Fruit fly (Drosophila melanogaster) whole organism, embryonic: ENCODE results near the gene amn.

ENCODE experiments used
- Blimp-1 ChIP-seq: fragments of 200-800 bp; sonication (Bioruptor generic); optimal IDR thresholded peaks from 3 replicates; lab custom pipeline; 2018; ENCODE audit warnings: missing biosample characterization, missing genetic modification characterization, mild to moderate bottlenecking, moderate library complexity, missing genetic modification reagents
- CG12769 ChIP-seq: fragments of 200-800 bp; sonication (Bioruptor generic); optimal IDR thresholded peaks from 2 replicates; lab custom pipeline; 2019; ENCODE audit warnings: missing biosample characterization, mild to moderate bottlenecking, missing genetic modification characterization, moderate library complexity
- CG13296 ChIP-seq: fragments of 200-800 bp; sonication (Bioruptor generic); optimal IDR thresholded peaks from 3 replicates; lab custom pipeline; 2018; ENCODE audit warnings: missing biosample characterization, mild to moderate bottlenecking, missing genetic modification characterization
- CG13894 ChIP-seq: fragments of 200-800 bp; sonication (Bioruptor generic); optimal IDR thresholded peaks from 3 replicates; lab custom pipeline; 2018; ENCODE audit warnings: missing biosample characterization, mild to moderate bottlenecking, missing genetic modification characterization, moderate library complexity
- CG18476 ChIP-seq: fragments of 200-800 bp; sonication (Bioruptor generic); optimal IDR thresholded peaks from 2 replicates; lab custom pipeline; 2016; ENCODE audit warnings: missing biosample characterization, mild to moderate bottlenecking, missing genetic modification characterization
- CG2199 ChIP-seq: fragments of 200-800 bp; sonication (Bioruptor generic); IDR thresholded peaks from 3 replicates; pipeline ENCODE4 v1.3.6; 2022; ENCODE audit warnings: missing biosample characterization, missing genetic modification characterization
- CG4328 ChIP-seq: fragments of 200-800 bp; sonication (Bioruptor generic); optimal IDR thresholded peaks from 3 replicates; lab custom pipeline; 2017; ENCODE audit warnings: missing biosample characterization, missing genetic modification reagents, missing genetic modification characterization
- CG4360 ChIP-seq: fragments of 200-800 bp; sonication (Bioruptor generic); IDR thresholded peaks from 2 replicates; pipeline ENCODE4 v1.3.6; 2022; ENCODE audit warnings: missing biosample characterization, missing genetic modification characterization
- CG6791 ChIP-seq: fragments of 200-800 bp; sonication (Bioruptor generic); IDR thresholded peaks from 3 replicates; pipeline ENCODE4 v1.3.6; 2022; ENCODE audit warnings: missing biosample characterization, missing genetic modification characterization; ENCODE audit not compliant: partially characterized antibody
- CG9727 ChIP-seq: fragments of 200-800 bp; sonication (Bioruptor generic); optimal IDR thresholded peaks from 3 replicates; lab custom pipeline; 2017; ENCODE audit warnings: missing biosample characterization, mild to moderate bottlenecking, missing genetic modification characterization
- Camta ChIP-seq: fragments of 200-800 bp; sonication (Bioruptor generic); optimal IDR thresholded peaks from 2 replicates; lab custom pipeline; 2016; ENCODE audit warnings: missing biosample characterization, missing genetic modification characterization
- Deaf1 ChIP-seq: fragments of 200-800 bp; optimal IDR thresholded peaks from 3 replicates; lab custom pipeline; 2019; ENCODE audit warnings: missing biosample characterization, mild to moderate bottlenecking, missing genetic modification characterization, moderate library complexity
- Dll ChIP-seq: fragments of 200-800 bp; sonication (Bioruptor generic); IDR thresholded peaks from 4 replicates; pipeline ENCODE4 v1.3.6; 2022; ENCODE audit warnings: missing biosample characterization, missing genetic modification characterization; ENCODE audit not compliant: partially characterized antibody
- E2f1 ChIP-seq: fragments of 200-800 bp; sonication (Bioruptor generic); IDR thresholded peaks from 2 replicates; pipeline ENCODE4 v1.3.6; 2022; ENCODE audit warnings: missing biosample characterization, missing genetic modification characterization
- Ets65A ChIP-seq: fragments of 200-800 bp; sonication (Bioruptor generic); peaks from one replicate; lab custom pipeline; 2016; ENCODE audit warnings: missing biosample characterization, missing genetic modification characterization
- H15 ChIP-seq: fragments of 200-800 bp; sonication (Bioruptor generic); IDR thresholded peaks from 3 replicates; pipeline ENCODE4 v1.3.6; 2022; ENCODE audit warnings: missing biosample characterization, missing genetic modification characterization
- Hmr ChIP-seq: fragments of 200-800 bp; sonication (Bioruptor generic); optimal IDR thresholded peaks from 3 replicates; lab custom pipeline; 2017; ENCODE audit warnings: mild to moderate bottlenecking, missing biosample characterization, missing genetic modification reagents, missing genetic modification characterization
- Hr78 ChIP-seq, 2 experiments: fragments of 200-800 bp in 1 of 2; fragments of >200 bp in 1 of 2; sonication (Bioruptor generic) in 1 of 2; optimal IDR thresholded peaks; 2 replicates each; lab custom pipeline; 2017 to 2019; ENCODE audit warnings: missing biosample characterization in 2 of 2, missing genetic modification characterization in 2 of 2, mild to moderate bottlenecking in 1 of 2, moderate library complexity in 1 of 2
- Med ChIP-seq: fragments of 200-800 bp; sonication (Bioruptor generic); peaks from one replicate; lab custom pipeline; 2016; ENCODE audit warnings: missing biosample characterization, missing genetic modification characterization, mild to moderate bottlenecking, inconsistent platforms, moderate library complexity
- Rx ChIP-seq: fragments of 200-800 bp; sonication (Bioruptor generic); IDR thresholded peaks from 2 replicates; pipeline ENCODE4 v1.3.6; 2022; ENCODE audit warnings: missing biosample characterization, missing genetic modification characterization
- Xrp1 ChIP-seq: fragments of 200-800 bp; sonication (Bioruptor generic); IDR thresholded peaks from 2 replicates; pipeline ENCODE4 v1.3.6; 2022; ENCODE audit warnings: missing biosample characterization, missing genetic modification characterization
- al ChIP-seq: fragments of 200-800 bp; sonication (Bioruptor generic); IDR thresholded peaks from 2 replicates; pipeline ENCODE4 v1.3.6; 2022; ENCODE audit warnings: missing biosample characterization, missing genetic modification characterization
- chinmo ChIP-seq: fragments of 200-800 bp; sonication (Bioruptor generic); IDR thresholded peaks from 4 replicates; pipeline ENCODE4 v1.3.6; 2022; ENCODE audit warnings: missing biosample characterization, missing genetic modification characterization; ENCODE audit not compliant: partially characterized antibody
- chm ChIP-seq: fragments of 200-800 bp; sonication (Bioruptor generic); IDR thresholded peaks from 2 replicates; pipeline ENCODE4 v1.3.6; 2022; ENCODE audit warnings: missing biosample characterization, missing genetic modification characterization
- crol ChIP-seq: fragments of 200-800 bp; sonication (Bioruptor generic); IDR thresholded peaks from 2 replicates; pipeline ENCODE4 v1.3.6; 2022; ENCODE audit warnings: missing biosample characterization, missing genetic modification characterization
- fd3F ChIP-seq: fragments of 200-800 bp; sonication (Bioruptor generic); optimal IDR thresholded peaks from 2 replicates; lab custom pipeline; 2018; ENCODE audit warnings: missing biosample characterization, mild to moderate bottlenecking, missing genetic modification characterization, moderate library complexity
- kni ChIP-seq: fragments of 200-800 bp; sonication (Bioruptor generic); optimal IDR thresholded peaks from 3 replicates; lab custom pipeline; 2017; ENCODE audit warnings: mild to moderate bottlenecking, missing biosample characterization, missing genetic modification reagents, missing genetic modification characterization
- psq ChIP-seq: fragments of 200-800 bp; sonication (Bioruptor generic); optimal IDR thresholded peaks from 2 replicates; lab custom pipeline; 2017; ENCODE audit warnings: missing biosample characterization, missing genetic modification characterization
- row ChIP-seq: fragments of 200-800 bp; sonication (Bioruptor generic); IDR thresholded peaks from 3 replicates; pipeline ENCODE4 v1.3.6; 2022; ENCODE audit warnings: missing biosample characterization, missing genetic modification characterization
- sd ChIP-seq: fragments of 200-800 bp; sonication (Bioruptor generic); optimal IDR thresholded peaks from 3 replicates; lab custom pipeline; 2018; ENCODE audit warnings: missing biosample characterization, mild to moderate bottlenecking, missing genetic modification characterization, moderate library complexity
- sna ChIP-seq: fragments of 200-800 bp; sonication (Bioruptor generic); IDR thresholded peaks from 2 replicates; pipeline ENCODE4 v1.3.6; 2022; ENCODE audit warnings: missing biosample characterization, missing genetic modification characterization; ENCODE audit not compliant: partially characterized antibody
- so ChIP-seq: fragments of 200-800 bp; sonication (Bioruptor generic); IDR thresholded peaks from 3 replicates; pipeline ENCODE4 v1.3.6; 2022; ENCODE audit warnings: missing biosample characterization, missing genetic modification characterization
- sqz ChIP-seq: fragments of 200-800 bp; sonication (Bioruptor generic); optimal IDR thresholded peaks from 3 replicates; lab custom pipeline; 2018; ENCODE audit warnings: missing biosample characterization, mild to moderate bottlenecking, missing genetic modification characterization
- sr ChIP-seq: fragments of 200-800 bp; sonication (Bioruptor generic); IDR thresholded peaks from 3 replicates; pipeline ENCODE4 v1.3.6; 2022; ENCODE audit warnings: missing biosample characterization, missing genetic modification characterization
- stwl ChIP-seq: fragments of 200-800 bp; sonication (Bioruptor generic); optimal IDR thresholded peaks from 3 replicates; lab custom pipeline; 2018; ENCODE audit warnings: missing biosample characterization, mild to moderate bottlenecking, missing genetic modification characterization, moderate library complexity
- trh ChIP-seq: fragments of 200-800 bp; sonication (Bioruptor generic); optimal IDR thresholded peaks from 2 replicates; lab custom pipeline; 2016; ENCODE audit warnings: missing biosample characterization, missing genetic modification characterization
- vfl ChIP-seq: fragments of 200-800 bp; sonication (Bioruptor generic); optimal IDR thresholded peaks from 2 replicates; lab custom pipeline; 2016; ENCODE audit warnings: missing biosample characterization, missing genetic modification characterization
- zen2 ChIP-seq: fragments of 200-800 bp; sonication (Bioruptor generic); IDR thresholded peaks from 3 replicates; pipeline ENCODE4 v1.3.6; 2022; ENCODE audit warnings: missing biosample characterization, missing genetic modification characterization; ENCODE audit not compliant: partially characterized antibody

The amn gene

DNA sequence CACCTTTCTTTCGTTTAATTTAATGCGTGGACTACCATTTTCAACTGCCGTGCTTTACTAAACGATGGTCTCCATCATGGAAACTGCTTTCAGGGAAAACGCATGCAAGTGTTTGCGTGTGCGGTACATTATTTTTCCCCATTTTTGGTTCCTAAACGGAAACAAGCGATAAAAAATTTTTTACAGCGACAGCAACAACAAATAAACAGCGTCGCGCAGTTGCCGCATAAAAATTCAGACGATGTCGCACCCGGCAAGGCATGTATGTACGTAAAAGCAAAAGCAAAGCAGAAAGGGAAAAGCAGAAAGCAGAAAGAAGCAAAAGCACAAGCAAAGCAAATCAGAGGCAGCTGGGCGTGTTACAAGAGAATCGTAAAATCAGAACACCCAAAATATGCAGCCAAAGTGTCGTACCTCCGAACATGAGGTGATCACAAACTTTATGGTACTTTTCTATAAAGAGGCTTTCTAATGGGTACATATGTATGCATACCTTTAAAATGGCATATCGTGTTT is 44.2 kb downstream of the amn start:
- TF ChIP-seq Xrp1 (GFP tag; lab: Robert Waterston, UW) (0 out of 2 replicates have a peak, but pooled peaks have one; percentile 7), CG2199 (GFP tag; lab: Robert Waterston, UW) (peak; percentile 94), CG18476 (GFP tag; lab: Kevin White, UChicago) (no peak), CG13296 (no peak), row (GFP tag; lab: Robert Waterston, UW) (peak; percentile 27; the same call in 2 of the 3 replicates), H15 (GFP tag; lab: Robert Waterston, UW) (0 out of 3 replicates have a peak, but pooled peaks have one; percentile 22), chinmo (GFP tag; lab: Robert Waterston, UW) (0 out of 4 replicates have a peak, but pooled peaks have one; percentile 42), CG4360 (GFP tag; lab: Robert Waterston, UW) (peak; percentile 62), chm (GFP tag; lab: Robert Waterston, UW) (peak; percentile 40; the same call in 1 of the 2 replicates), Blimp-1 (GFP tag; lab: Kevin White, UChicago) (peak; percentile 65), Med (peak; percentile 13), sd (tag; lab: Kevin White, UChicago) (peak; percentile 28), sqz (GFP tag; lab: Kevin White, UChicago) (peak; percentile 19), psq (GFP tag; lab: Kevin White, UChicago) (no peak), kni (GFP tag; lab: Kevin White, UChicago) (peak; percentile 24), Hmr (GFP tag; lab: Kevin White, UChicago) (no peak)

DNA sequence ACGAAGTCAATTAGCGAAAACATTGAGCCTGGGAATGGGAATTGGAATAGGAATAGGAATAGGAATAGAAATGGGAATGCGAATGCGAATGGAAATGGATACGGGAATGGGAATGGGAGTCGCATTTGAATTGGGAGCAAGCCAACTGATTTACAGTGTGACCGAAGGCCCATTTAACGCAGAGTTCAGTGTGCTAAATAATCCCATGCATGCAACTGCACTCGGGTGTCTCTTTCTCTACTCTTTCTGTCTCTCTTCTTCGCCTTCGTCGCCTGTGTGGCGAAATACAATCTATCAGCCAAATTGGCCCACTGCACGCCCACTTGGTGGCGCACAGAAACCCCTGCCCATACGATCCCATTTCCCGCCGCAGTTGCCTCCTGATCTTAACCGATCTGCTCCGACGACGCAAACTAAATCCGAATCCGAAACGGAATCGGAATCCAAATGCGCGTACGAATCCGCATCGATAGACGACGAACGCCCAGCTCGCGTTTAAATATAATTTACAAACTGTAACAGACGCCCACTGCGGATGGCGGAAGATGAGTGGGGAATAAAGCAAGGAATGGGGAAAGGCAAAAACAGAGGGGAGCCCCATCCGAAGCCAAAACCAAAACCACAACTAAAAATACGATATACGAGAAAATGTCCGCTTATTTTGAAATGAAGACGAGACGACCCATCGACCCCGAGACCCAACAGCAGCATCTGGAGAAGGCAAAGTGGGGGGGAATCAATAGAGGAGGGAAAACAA is 45.7 kb downstream of the amn start:
- TF ChIP-seq Camta (no peak), Rx (GFP tag; lab: Robert Waterston, UW) (0 out of 2 replicates have a peak, but pooled peaks have one; percentile 5), trh (GFP tag; lab: Kevin White, UChicago) (no peak), Med (peak; percentile 62), sna (GFP tag; lab: Robert Waterston, UW) (0 out of 2 replicates have a peak, but pooled peaks have one; percentile 27), Deaf1 (tag; lab: Kevin White, UChicago) (peak; percentile 74), Hr78 (GFP tag; optimal IDR thresholded peaks at IDR 0.05; lab: Kevin White, UChicago) (peak in 1 of 2 experiments; percentile 62), Ets65A (GFP tag; lab: Kevin White, UChicago) (peak; percentile 17), sr (GFP tag; lab: Robert Waterston, UW) (peak; percentile 87), zen2 (GFP tag; lab: Robert Waterston, UW) (0 out of 3 replicates have a peak, but pooled peaks have one; percentile 16), Dll (GFP tag; lab: Robert Waterston, UW) (0 out of 4 replicates have a peak, but pooled peaks have one; percentile 23), CG2199 (GFP tag; lab: Robert Waterston, UW) (0 out of 3 replicates have a peak, but pooled peaks have one; percentile 9), CG9727 (GFP tag; lab: Kevin White, UChicago) (no peak), stwl (peak; percentile 95), CG12769 (tag; lab: Kevin White, UChicago) (peak; percentile 58), crol (GFP tag; lab: Robert Waterston, UW) (peak; percentile 69), al (no peak), fd3F (GFP tag; lab: Kevin White, UChicago) (no peak), so (peak; percentile 70; the same call in 2 of the 3 replicates), vfl (GFP tag; lab: Kevin White, UChicago) (no peak), CG4328 (GFP tag; lab: Kevin White, UChicago) (no peak), CG13894 (no peak), CG6791 (0 out of 3 replicates have a peak, but pooled peaks have one; percentile 31), E2f1 (GFP tag; lab: Robert Waterston, UW) (no peak)
